Fruit fly (Drosophila melanogaster) whole organism, embryonic: Measurements from ENCODE around the gene CG9926.
A peak's percentile ranks its signal among the peaks of the same experiment; 100 is the strongest.

ENCODE experiments used
- CG12071 ChIP-seq: fragments of 200-800 bp; sonication (Bioruptor generic); optimal IDR thresholded peaks from 3 replicates; lab custom pipeline; 2018; ENCODE audit warnings: missing biosample characterization, mild to moderate bottlenecking, missing genetic modification characterization
- CG14965 ChIP-seq: fragments of 200-800 bp; sonication (Bioruptor generic); optimal IDR thresholded peaks from 2 replicates; lab custom pipeline; 2016; ENCODE audit warnings: missing biosample characterization, missing genetic modification characterization, borderline replicate concordance
- CG15601 ChIP-seq: fragments of 200-800 bp; sonication (Bioruptor generic); optimal IDR thresholded peaks from 3 replicates; lab custom pipeline; 2019; ENCODE audit warnings: missing biosample characterization, mild to moderate bottlenecking, missing genetic modification characterization, moderate library complexity
- CG1603 ChIP-seq: fragments of 200-800 bp; sonication (Bioruptor generic); optimal IDR thresholded peaks from 2 replicates; lab custom pipeline; 2019; ENCODE audit warnings: missing biosample characterization, mild to moderate bottlenecking, missing genetic modification characterization, moderate library complexity
- CG17186 ChIP-seq: fragments of 200-800 bp; sonication (Bioruptor generic); optimal IDR thresholded peaks from 3 replicates; lab custom pipeline; 2017; ENCODE audit warnings: missing biosample characterization, missing genetic modification reagents, missing genetic modification characterization
- CG18262 ChIP-seq: fragments of 200-800 bp; optimal IDR thresholded peaks from 3 replicates; lab custom pipeline; 2019; ENCODE audit warnings: missing biosample characterization, mild to moderate bottlenecking, missing genetic modification characterization, moderate library complexity
- CG2116 ChIP-seq: fragments of 200-800 bp; sonication (Bioruptor generic); optimal IDR thresholded peaks from 3 replicates; lab custom pipeline; 2018; ENCODE audit warnings: missing biosample characterization, mild to moderate bottlenecking, missing genetic modification characterization
- CG31365 ChIP-seq: fragments of 200-800 bp; sonication (Bioruptor generic); optimal IDR thresholded peaks from 2 replicates; lab custom pipeline; 2018; ENCODE audit warnings: missing biosample characterization, mild to moderate bottlenecking, missing genetic modification characterization
- CG34422 ChIP-seq: fragments of 200-800 bp; sonication (Bioruptor generic); IDR thresholded peaks from 3 replicates; pipeline ENCODE4 v1.3.6; 2022; ENCODE audit warnings: missing biosample characterization, missing genetic modification characterization
- CG3838 ChIP-seq: fragments of 200-800 bp; sonication (Bioruptor generic); optimal IDR thresholded peaks from 3 replicates; lab custom pipeline; 2016; ENCODE audit warnings: missing biosample characterization, missing genetic modification characterization
- CG4360 ChIP-seq: fragments of 200-800 bp; sonication (Bioruptor generic); IDR thresholded peaks from 2 replicates; pipeline ENCODE4 v1.3.6; 2022; ENCODE audit warnings: missing biosample characterization, missing genetic modification characterization
- CG5180 ChIP-seq: fragments of 200-800 bp; sonication (Bioruptor generic); optimal IDR thresholded peaks from 3 replicates; lab custom pipeline; 2017; ENCODE audit warnings: missing biosample characterization, missing genetic modification characterization, mild to moderate bottlenecking, moderate library complexity, missing genetic modification reagents
- CG6254 ChIP-seq: fragments of 200-800 bp; sonication (Bioruptor generic); optimal IDR thresholded peaks from 3 replicates; lab custom pipeline; 2017; ENCODE audit warnings: mild to moderate bottlenecking, missing biosample characterization, missing genetic modification reagents, missing genetic modification characterization
- CG6791 ChIP-seq: fragments of 200-800 bp; sonication (Bioruptor generic); IDR thresholded peaks from 3 replicates; pipeline ENCODE4 v1.3.6; 2022; ENCODE audit warnings: missing biosample characterization, missing genetic modification characterization; ENCODE audit not compliant: partially characterized antibody
- CG7786 ChIP-seq: fragments of 200-800 bp; sonication (Bioruptor generic); optimal IDR thresholded peaks from 2 replicates; lab custom pipeline; 2016; ENCODE audit warnings: missing biosample characterization, missing genetic modification characterization
- CG8765 ChIP-seq: fragments of 200-800 bp; sonication (Bioruptor generic); IDR thresholded peaks from 2 replicates; pipeline ENCODE4 v1.3.6; 2022; ENCODE audit warnings: missing biosample characterization, missing genetic modification characterization
- CG8924 ChIP-seq: fragments of 200-800 bp; optimal IDR thresholded peaks from 3 replicates; lab custom pipeline; 2019; ENCODE audit warnings: missing biosample characterization, mild to moderate bottlenecking, missing genetic modification characterization, moderate library complexity
- CG9437 ChIP-seq: fragments of 200-800 bp; sonication (Bioruptor generic); optimal IDR thresholded peaks from 2 replicates; lab custom pipeline; 2018; ENCODE audit warnings: missing biosample characterization, mild to moderate bottlenecking, missing genetic modification characterization
- Camta ChIP-seq: fragments of 200-800 bp; sonication (Bioruptor generic); optimal IDR thresholded peaks from 2 replicates; lab custom pipeline; 2016; ENCODE audit warnings: missing biosample characterization, missing genetic modification characterization
- Dip3 ChIP-seq: fragments of 200-800 bp; sonication (Bioruptor generic); optimal IDR thresholded peaks from 3 replicates; lab custom pipeline; 2016; ENCODE audit warnings: missing biosample characterization, missing genetic modification characterization
- Dp ChIP-seq: fragments of 200-800 bp; sonication (Bioruptor generic); optimal IDR thresholded peaks from 2 replicates; lab custom pipeline; 2018; ENCODE audit warnings: missing biosample characterization, mild to moderate bottlenecking, missing genetic modification characterization, moderate library complexity
- HmgD ChIP-seq: fragments of 200-800 bp; sonication (Bioruptor generic); optimal IDR thresholded peaks from 3 replicates; lab custom pipeline; 2016; ENCODE audit warnings: missing biosample characterization, missing genetic modification characterization
- HmgZ ChIP-seq: fragments of 200-800 bp; sonication (Bioruptor generic); optimal IDR thresholded peaks from 2 replicates; lab custom pipeline; 2018; ENCODE audit warnings: missing biosample characterization, mild to moderate bottlenecking, missing genetic modification characterization
- Lpt ChIP-seq: fragments of >200 bp; optimal IDR thresholded peaks from 2 replicates; lab custom pipeline; 2018; ENCODE audit warnings: missing biosample characterization, missing genetic modification characterization
- Mrtf ChIP-seq: fragments of 200-800 bp; sonication (Bioruptor generic); IDR thresholded peaks from 3 replicates; pipeline ENCODE4 v1.3.6; 2022; ENCODE audit warnings: missing biosample characterization, missing genetic modification characterization
- Nf-YC ChIP-seq: fragments of 200-800 bp; optimal IDR thresholded peaks from 3 replicates; lab custom pipeline; 2019; ENCODE audit warnings: missing biosample characterization, mild to moderate bottlenecking, missing genetic modification characterization, moderate library complexity
- Sox102F ChIP-seq: fragments of 200-800 bp; sonication (Bioruptor generic); optimal IDR thresholded peaks from 2 replicates; lab custom pipeline; 2018; ENCODE audit warnings: missing biosample characterization, mild to moderate bottlenecking, missing genetic modification characterization, moderate library complexity
- aop ChIP-seq: fragments of 200-800 bp; sonication (Bioruptor generic); IDR thresholded peaks from 2 replicates; pipeline ENCODE4 v1.3.6; 2022; ENCODE audit warnings: missing biosample characterization, missing genetic modification characterization
- bbx ChIP-seq: fragments of 200-800 bp; sonication (Bioruptor generic); IDR thresholded peaks from 2 replicates; pipeline ENCODE4 v1.3.6; 2022; ENCODE audit warnings: missing biosample characterization, missing genetic modification characterization; ENCODE audit not compliant: partially characterized antibody
- br ChIP-seq: fragments of >200 bp; optimal IDR thresholded peaks from 2 replicates; lab custom pipeline; 2017
- ci ChIP-seq: fragments of 200-800 bp; sonication (Bioruptor generic); IDR thresholded peaks from 3 replicates; pipeline ENCODE4 v1.3.6; 2022; ENCODE audit warnings: missing biosample characterization, missing genetic modification characterization
- da ChIP-seq: fragments of 200-800 bp; sonication (Bioruptor generic); optimal IDR thresholded peaks from 2 replicates; lab custom pipeline; 2016; ENCODE audit warnings: missing biosample characterization, missing genetic modification characterization
- dan ChIP-seq: fragments of 200-800 bp; sonication (Bioruptor generic); IDR thresholded peaks from 2 replicates; pipeline ENCODE4 v1.3.6; 2022; ENCODE audit warnings: missing biosample characterization, missing genetic modification characterization
- dmrt99B ChIP-seq: fragments of 200-800 bp; sonication (Bioruptor generic); optimal IDR thresholded peaks from 2 replicates; lab custom pipeline; 2018; ENCODE audit warnings: missing biosample characterization, mild to moderate bottlenecking, missing genetic modification characterization, moderate library complexity
- dpn ChIP-seq, 2 experiments: fragments of 200-800 bp; sonication (Bioruptor generic); optimal IDR thresholded peaks; 3 replicates each; lab custom pipeline; 2016; ENCODE audit warnings: missing biosample characterization in 2 of 2, missing genetic modification characterization in 2 of 2
- gem ChIP-seq: fragments of 200-800 bp; sonication (Bioruptor generic); optimal IDR thresholded peaks from 2 replicates; lab custom pipeline; 2019; ENCODE audit warnings: missing biosample characterization, mild to moderate bottlenecking, missing genetic modification characterization, moderate library complexity
- inv ChIP-seq: fragments of 200-800 bp; sonication (Bioruptor generic); IDR thresholded peaks from 2 replicates; pipeline ENCODE4 v1.3.6; 2022; ENCODE audit warnings: missing biosample characterization, missing genetic modification characterization; ENCODE audit not compliant: partially characterized antibody
- lilli ChIP-seq: fragments of 200-800 bp; sonication (Bioruptor generic); optimal IDR thresholded peaks from 3 replicates; lab custom pipeline; 2016; ENCODE audit warnings: missing biosample characterization, missing genetic modification characterization
- lmd ChIP-seq: fragments of 200-800 bp; sonication (Bioruptor generic); IDR thresholded peaks from 2 replicates; pipeline ENCODE4 v1.3.6; 2022; ENCODE audit warnings: missing biosample characterization, missing genetic modification characterization
- maf-S ChIP-seq: fragments of 200-800 bp; sonication (Bioruptor generic); optimal IDR thresholded peaks from 2 replicates; lab custom pipeline; 2016; ENCODE audit warnings: missing biosample characterization, missing genetic modification characterization
- phol ChIP-seq: fragments of 200-800 bp; sonication (Bioruptor generic); optimal IDR thresholded peaks from 3 replicates; lab custom pipeline; 2018; ENCODE audit warnings: missing biosample characterization, mild to moderate bottlenecking, missing genetic modification characterization, moderate library complexity
- run ChIP-seq: fragments of 200-800 bp; sonication (Bioruptor generic); optimal IDR thresholded peaks from 3 replicates; lab custom pipeline; 2018; ENCODE audit warnings: missing biosample characterization, mild to moderate bottlenecking, missing genetic modification characterization
- sens-2 ChIP-seq: fragments of 200-800 bp; sonication (Bioruptor generic); IDR thresholded peaks from 2 replicates; pipeline ENCODE4 v1.3.6; 2022; ENCODE audit warnings: missing biosample characterization, missing genetic modification characterization
- sob ChIP-seq: fragments of 200-800 bp; sonication (Bioruptor generic); IDR thresholded peaks from 2 replicates; pipeline ENCODE4 v1.3.6; 2022; ENCODE audit warnings: missing biosample characterization, missing genetic modification characterization
- sqz ChIP-seq: fragments of 200-800 bp; sonication (Bioruptor generic); optimal IDR thresholded peaks from 3 replicates; lab custom pipeline; 2018; ENCODE audit warnings: missing biosample characterization, mild to moderate bottlenecking, missing genetic modification characterization
- tgo ChIP-seq: fragments of 200-800 bp; sonication (Bioruptor generic); IDR thresholded peaks from 3 replicates; pipeline ENCODE4 v1.3.6; 2022; ENCODE audit warnings: missing biosample characterization, missing genetic modification characterization
- tin ChIP-seq: fragments of 200-800 bp; sonication (Bioruptor generic); optimal IDR thresholded peaks from 3 replicates; lab custom pipeline; 2016; ENCODE audit warnings: missing biosample characterization, missing genetic modification characterization
- ttk ChIP-seq: fragments of 200-800 bp; sonication (Bioruptor generic); IDR thresholded peaks from 2 replicates; pipeline ENCODE4 v2.1.2; 2022; ENCODE audit warnings: missing biosample characterization, missing genetic modification characterization
- z ChIP-seq: fragments of 200-800 bp; sonication (Bioruptor generic); IDR thresholded peaks from 3 replicates; pipeline ENCODE4 v1.3.6; 2022; ENCODE audit warnings: missing biosample characterization, missing genetic modification characterization

Gene CG9926

DNA sequence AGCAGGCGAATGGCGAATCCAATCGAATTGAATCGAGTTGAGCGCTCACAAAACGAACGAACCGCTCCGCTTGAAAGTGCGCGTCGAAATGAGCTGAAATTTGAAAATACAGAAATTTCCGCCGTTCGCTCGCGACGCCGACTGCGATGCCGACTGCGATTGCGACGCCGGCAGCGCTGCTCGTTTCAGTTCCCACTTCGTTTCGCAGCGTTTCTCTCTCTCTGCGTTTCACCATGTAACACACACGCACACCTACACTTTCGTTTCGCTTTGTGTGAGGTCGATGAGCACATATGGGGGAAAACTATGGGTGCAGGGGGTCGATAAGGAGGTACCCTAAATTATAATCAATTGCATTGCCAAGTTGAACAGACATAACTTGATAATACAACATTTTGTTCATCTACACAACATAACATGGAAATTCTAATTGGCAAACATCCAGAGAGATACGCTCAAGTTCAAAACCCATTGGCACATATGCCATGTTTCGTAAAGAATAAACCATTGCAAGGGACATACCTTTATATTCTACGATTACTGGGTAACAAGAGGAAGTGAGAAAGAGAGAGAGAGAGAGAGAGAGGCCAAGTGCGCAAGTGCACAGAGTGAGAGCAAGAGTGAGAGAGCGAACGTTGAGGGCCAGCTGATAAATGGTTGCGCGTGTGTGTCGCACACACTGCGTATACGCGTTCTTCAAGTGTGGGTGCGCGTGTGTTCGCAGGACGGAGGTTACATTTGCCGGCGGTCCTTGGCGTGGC lies 32.5 kb upstream of the CG9926 start (continued):
- peak; percentile 90 for TF ChIP-seq tgo (GFP tag; lab: Robert Waterston, UW)
- TF ChIP-seq sqz (GFP tag; lab: Kevin White, UChicago) = peak; percentile 80
- TF ChIP-seq CG34422 (GFP tag; lab: Robert Waterston, UW) = peak; percentile 82; the same call in 2 of the 3 replicates
- 0 out of 2 replicates have a peak, but pooled peaks have one; percentile 27 for TF ChIP-seq CG4360
- peak; percentile 78; the same call in 1 of the 2 replicates for TF ChIP-seq sens-2 (GFP tag; lab: Robert Waterston, UW)
- TF ChIP-seq gem (tag; lab: Kevin White, UChicago) = peak; percentile 95
- peak; percentile 96 for TF ChIP-seq CG7786 (GFP tag; lab: Kevin White, UChicago)
- peak; percentile 96 for TF ChIP-seq CG1603 (tag; lab: Kevin White, UChicago)
- peak; percentile 95 for TF ChIP-seq CG18262 (tag; lab: Kevin White, UChicago)
- peak; percentile 87 for TF ChIP-seq CG15601
- peak; percentile 85 for TF ChIP-seq CG3838 (GFP tag; lab: Kevin White, UChicago)
- peak; percentile 95 for TF ChIP-seq lmd (GFP tag; lab: Robert Waterston, UW)
- peak; percentile 73 for TF ChIP-seq CG8765 (GFP tag; lab: Robert Waterston, UW)
- TF ChIP-seq tin (GFP tag; lab: Kevin White, UChicago) = peak; percentile 89
- peak; percentile 92 for TF ChIP-seq maf-S (GFP tag; lab: Kevin White, UChicago)
- peak; percentile 76 for TF ChIP-seq ci (GFP tag; lab: Robert Waterston, UW)
- peak; percentile 64 for TF ChIP-seq CG2116 (GFP tag; lab: Kevin White, UChicago)
- no peak for TF ChIP-seq br (lab: Kevin White, UChicago)
- TF ChIP-seq lilli (GFP tag; lab: Kevin White, UChicago) = peak; percentile 95
- TF ChIP-seq z (GFP tag; lab: Robert Waterston, UW) = peak; percentile 58; the same call in 2 of the 3 replicates
- TF ChIP-seq run = peak; percentile 87
- TF ChIP-seq CG14965 (GFP tag; lab: Kevin White, UChicago) = peak; percentile 19
- peak; percentile 55; the same call in 1 of the 2 replicates for TF ChIP-seq dan (GFP tag; lab: Robert Waterston, UW)
- peak; percentile 75 for TF ChIP-seq CG6254 (GFP tag; lab: Kevin White, UChicago)
- peak; percentile 94 for TF ChIP-seq CG12071 (GFP tag; lab: Kevin White, UChicago)
- peak; percentile 83 for TF ChIP-seq Mrtf (GFP tag; lab: Robert Waterston, UW)
- peak; percentile 87 for TF ChIP-seq da (GFP tag; lab: Kevin White, UChicago)
- TF ChIP-seq dmrt99B (tag; lab: Kevin White, UChicago) = peak; percentile 93
- TF ChIP-seq Sox102F (GFP tag; lab: Kevin White, UChicago) = peak; percentile 92
- peak; percentile 92 for TF ChIP-seq HmgZ (tag; lab: Kevin White, UChicago)
- peak; percentile 84 for TF ChIP-seq Nf-YC
- peak; percentile 11 for TF ChIP-seq Dp (GFP tag; lab: Kevin White, UChicago)
- peak; percentile 81 for TF ChIP-seq CG31365 (tag; lab: Kevin White, UChicago)
- peak; percentile 91 for TF ChIP-seq Dip3 (GFP tag; lab: Kevin White, UChicago)
- TF ChIP-seq CG9437 (GFP tag; lab: Kevin White, UChicago) = peak; percentile 85
- peak; percentile 85 for TF ChIP-seq sob
- TF ChIP-seq HmgD (GFP tag; lab: Kevin White, UChicago) = peak; percentile 94
- TF ChIP-seq CG6791 (GFP tag; lab: Robert Waterston, UW) = peak; percentile 22; the same call in 1 of the 3 replicates
- peak; percentile 95 for TF ChIP-seq CG8924 (tag; lab: Kevin White, UChicago)
- TF ChIP-seq dpn (GFP tag; optimal IDR thresholded peaks at IDR 0.05; lab: Kevin White, UChicago) = peak; percentile 95 to 96
- peak; percentile 82 for TF ChIP-seq ttk (GFP tag; lab: Robert Waterston, UW)
- TF ChIP-seq bbx (GFP tag; lab: Robert Waterston, UW) = peak; percentile 73
- peak; percentile 93 for TF ChIP-seq Camta
- peak; percentile 54; the same call in 1 of the 2 replicates for TF ChIP-seq aop (GFP tag; lab: Robert Waterston, UW)
- TF ChIP-seq inv = no peak
- no peak for TF ChIP-seq Lpt (GFP tag; lab: Kevin White, UChicago)
- TF ChIP-seq CG5180 (GFP tag; lab: Kevin White, UChicago) = peak; percentile 73
- TF ChIP-seq CG17186 (GFP tag; lab: Kevin White, UChicago) = peak; percentile 65
- peak; percentile 92 for TF ChIP-seq phol (tag; lab: Kevin White, UChicago)
